Fruit fly (Drosophila melanogaster) whole organism, wandering third instar larva: Measurements from ENCODE around the gene Rab39.

Source experiments
- CG9705 ChIP-seq: fragments of 200-800 bp; sonication (Bioruptor generic); optimal IDR thresholded peaks from 2 replicates; lab custom pipeline; 2018; ENCODE audit warnings: missing biosample characterization, mild to moderate bottlenecking, missing genetic modification characterization
- Dfd ChIP-seq: fragments of >200 bp; optimal IDR thresholded peaks from 2 replicates; lab custom pipeline; 2017; ENCODE audit warnings: missing biosample characterization, missing genetic modification characterization
- Hr78 ChIP-seq: fragments of >200 bp; optimal IDR thresholded peaks from 2 replicates; lab custom pipeline; 2017; ENCODE audit warnings: missing biosample characterization, missing genetic modification characterization
- Myc ChIP-seq: fragments of >200 bp; optimal IDR thresholded peaks from 2 replicates; lab custom pipeline; 2017
- dl ChIP-seq, 2 experiments: fragments of 175-275, 200-275 bp in 1 of 2; fragments of 200-275 bp in 1 of 2; sonication (Bioruptor generic); optimal IDR thresholded peaks; lab custom pipeline; 2018; ENCODE audit warnings: mild to moderate bottlenecking in 2 of 2, missing biosample characterization in 2 of 2, missing genetic modification characterization in 2 of 2, moderate library complexity in 2 of 2; ENCODE audit not compliant: partially characterized antibody in 2 of 2, insufficient read depth in 1 of 2
- h ChIP-seq: fragments of 200-800 bp; sonication (Bioruptor generic); optimal IDR thresholded peaks from 3 replicates; lab custom pipeline; 2016; ENCODE audit warnings: missing biosample characterization, mild to moderate bottlenecking, missing genetic modification characterization
- jim ChIP-seq: fragments of 175-275, 200-325 bp; sonication (Bioruptor generic); optimal IDR thresholded peaks from 2 replicates; lab custom pipeline; 2016; ENCODE audit warnings: missing biosample characterization, mild to moderate bottlenecking, missing genetic modification characterization
- lola ChIP-seq: fragments of >200 bp; optimal IDR thresholded peaks from 2 replicates; lab custom pipeline; 2017; ENCODE audit warnings: missing biosample characterization, missing genetic modification characterization
- psq ChIP-seq: fragments of 200-800 bp; sonication (Bioruptor generic); optimal IDR thresholded peaks from 3 replicates; lab custom pipeline; 2017; ENCODE audit warnings: missing biosample characterization, mild to moderate bottlenecking, missing genetic modification characterization, moderate library complexity
- sage ChIP-seq: fragments of 200-800 bp; sonication (Bioruptor generic); optimal IDR thresholded peaks from 2 replicates; lab custom pipeline; 2016; ENCODE audit warnings: missing biosample characterization, mild to moderate bottlenecking, missing genetic modification characterization
- tai ChIP-seq: sonication (Bioruptor generic); optimal IDR thresholded peaks from 2 replicates; lab custom pipeline; 2016; ENCODE audit warnings: missing biosample characterization, missing genetic modification characterization
- usp ChIP-seq: fragments of >200 bp; optimal IDR thresholded peaks from 2 replicates; lab custom pipeline; 2017; ENCODE audit warnings: missing biosample characterization, missing genetic modification characterization

DNA sequence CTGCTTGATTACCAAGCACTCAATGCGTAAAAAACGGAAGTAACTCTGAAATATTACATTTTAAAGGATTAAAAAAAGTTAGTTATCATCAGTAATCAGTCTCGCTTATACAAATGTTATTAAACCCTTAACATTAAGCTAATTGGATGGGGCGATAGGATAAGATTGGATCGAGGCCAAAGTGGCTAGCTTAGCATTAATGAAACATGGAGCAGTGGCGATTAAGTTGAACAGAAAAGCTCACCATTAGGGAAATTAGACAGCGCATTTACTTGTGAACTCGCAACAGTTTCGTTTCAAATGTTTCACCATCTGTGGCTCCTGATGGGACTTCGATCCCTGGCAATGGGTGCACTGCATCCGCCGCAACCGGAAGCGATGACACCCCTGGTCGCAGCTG, 30.0 kb downstream of the Rab39 start, which contains the start of gene Ir7a:
- no peak for TF ChIP-seq sage
- TF ChIP-seq h (GFP tag; lab: Kevin White, UChicago) = no peak
- no peak for TF ChIP-seq CG9705 (GFP tag; lab: Kevin White, UChicago)
- TF ChIP-seq Myc (lab: Kevin White, UChicago) = no peak
- no peak for TF ChIP-seq Dfd (GFP tag; lab: Kevin White, UChicago)
- no peak for TF ChIP-seq psq (GFP tag; lab: Kevin White, UChicago)
- TF ChIP-seq Hr78 (GFP tag; lab: Kevin White, UChicago) = no peak
- TF ChIP-seq usp = no peak
- no peak for TF ChIP-seq jim (GFP tag; lab: Kevin White, UChicago)
- TF ChIP-seq lola (GFP tag; lab: Kevin White, UChicago) = no peak
- no peak for TF ChIP-seq tai (GFP tag; lab: Kevin White, UChicago)
- no peak for TF ChIP-seq dl (GFP tag; optimal IDR thresholded peaks at IDR 0.05; lab: Kevin White, UChicago; ENCODE audit: insufficient read depth in 1 of 2, partially characterized antibody in 2 of 2)
